Fruit fly (Drosophila melanogaster) whole organism, embryonic: ENCODE data around the gene Sytbeta.

ENCODE experiments used
- Adf1 ChIP-seq: fragments of 200-800 bp; sonication (Bioruptor generic); IDR thresholded peaks from 2 replicates; pipeline ENCODE4 v1.3.6; 2022; ENCODE audit warnings: missing biosample characterization, missing genetic modification characterization
- Asciz ChIP-seq: fragments of 200-800 bp; sonication (Bioruptor generic); optimal IDR thresholded peaks from 2 replicates; lab custom pipeline; 2017; ENCODE audit warnings: missing biosample characterization, mild to moderate bottlenecking, missing genetic modification characterization, missing genetic modification reagents
- CG10366 ChIP-seq: fragments of 200-800 bp; sonication (Bioruptor generic); IDR thresholded peaks from 2 replicates; pipeline ENCODE4 v1.3.6; 2022; ENCODE audit warnings: missing biosample characterization, missing genetic modification characterization
- CG11247 ChIP-seq: fragments of 200-800 bp; sonication (Bioruptor generic); IDR thresholded peaks from 2 replicates; pipeline ENCODE4 v1.3.6; 2022; ENCODE audit warnings: missing biosample characterization, missing genetic modification characterization
- CG13123 ChIP-seq: fragments of 200-800 bp; sonication (Bioruptor generic); optimal IDR thresholded peaks from 2 replicates; lab custom pipeline; 2016; ENCODE audit warnings: missing biosample characterization, missing genetic modification characterization
- CG14050 ChIP-seq: fragments of 200-800 bp; sonication (Bioruptor generic); IDR thresholded peaks from 3 replicates; pipeline ENCODE4 v1.3.6; 2022; ENCODE audit warnings: missing biosample characterization, missing genetic modification characterization
- CG15269 ChIP-seq: fragments of 200-800 bp; sonication (Bioruptor generic); optimal IDR thresholded peaks from 2 replicates; lab custom pipeline; 2018; ENCODE audit warnings: missing biosample characterization, mild to moderate bottlenecking, missing genetic modification characterization, moderate library complexity
- CG1529 ChIP-seq: fragments of 200-800 bp; sonication (Bioruptor generic); optimal IDR thresholded peaks from 3 replicates; lab custom pipeline; 2018; ENCODE audit warnings: missing biosample characterization, missing genetic modification characterization
- CG1647 ChIP-seq: fragments of 200-800 bp; sonication (Bioruptor generic); optimal IDR thresholded peaks from 3 replicates; lab custom pipeline; 2016; ENCODE audit warnings: missing biosample characterization, missing genetic modification characterization
- CG16815 ChIP-seq: fragments of 200-800 bp; sonication (Bioruptor generic); optimal IDR thresholded peaks from 3 replicates; lab custom pipeline; 2017; ENCODE audit warnings: missing biosample characterization, mild to moderate bottlenecking, missing genetic modification characterization
- CG16863 ChIP-seq: fragments of 200-800 bp; sonication (Bioruptor generic); optimal IDR thresholded peaks from 3 replicates; lab custom pipeline; 2016; ENCODE audit warnings: missing biosample characterization, missing genetic modification characterization
- CG17829 ChIP-seq: fragments of 200-800 bp; optimal IDR thresholded peaks from 2 replicates; lab custom pipeline; 2019; ENCODE audit warnings: missing biosample characterization, mild to moderate bottlenecking, missing genetic modification characterization, moderate library complexity
- CG17912 ChIP-seq: fragments of 200-800 bp; sonication (Bioruptor generic); optimal IDR thresholded peaks from 2 replicates; lab custom pipeline; 2018; ENCODE audit warnings: missing biosample characterization, mild to moderate bottlenecking, missing genetic modification characterization
- CG2875 ChIP-seq: fragments of 200-800 bp; sonication (Bioruptor generic); optimal IDR thresholded peaks from 2 replicates; lab custom pipeline; 2017; ENCODE audit warnings: missing biosample characterization, mild to moderate bottlenecking, missing genetic modification characterization, missing genetic modification reagents
- CG30403 ChIP-seq: fragments of 200-800 bp; sonication (Bioruptor generic); optimal IDR thresholded peaks from 3 replicates; lab custom pipeline; 2016; ENCODE audit warnings: missing biosample characterization, missing genetic modification characterization
- CG31365 ChIP-seq: fragments of 200-800 bp; sonication (Bioruptor generic); optimal IDR thresholded peaks from 2 replicates; lab custom pipeline; 2018; ENCODE audit warnings: missing biosample characterization, mild to moderate bottlenecking, missing genetic modification characterization
- CG34376 ChIP-seq: fragments of 200-800 bp; sonication (Bioruptor generic); optimal IDR thresholded peaks from 2 replicates; lab custom pipeline; 2018; ENCODE audit warnings: missing biosample characterization, mild to moderate bottlenecking, missing genetic modification characterization
- CG34422 ChIP-seq: fragments of 200-800 bp; sonication (Bioruptor generic); IDR thresholded peaks from 3 replicates; pipeline ENCODE4 v1.3.6; 2022; ENCODE audit warnings: missing biosample characterization, missing genetic modification characterization
- CG4328 ChIP-seq: fragments of 200-800 bp; sonication (Bioruptor generic); optimal IDR thresholded peaks from 3 replicates; lab custom pipeline; 2017; ENCODE audit warnings: missing biosample characterization, missing genetic modification reagents, missing genetic modification characterization
- CG4360 ChIP-seq: fragments of 200-800 bp; sonication (Bioruptor generic); IDR thresholded peaks from 2 replicates; pipeline ENCODE4 v1.3.6; 2022; ENCODE audit warnings: missing biosample characterization, missing genetic modification characterization
- CG43689 ChIP-seq: fragments of 200-800 bp; sonication (Bioruptor generic); IDR thresholded peaks from 2 replicates; pipeline ENCODE4 v1.3.6; 2022; ENCODE audit warnings: missing biosample characterization, missing genetic modification characterization
- CG4730 ChIP-seq: fragments of 200-800 bp; sonication (Bioruptor generic); IDR thresholded peaks from 2 replicates; pipeline ENCODE4 v1.3.6; 2022; ENCODE audit warnings: missing biosample characterization, missing genetic modification characterization
- CG7372 ChIP-seq: fragments of 200-800 bp; sonication (Bioruptor generic); IDR thresholded peaks from 2 replicates; pipeline ENCODE4 v1.3.6; 2022; ENCODE audit warnings: missing biosample characterization, missing genetic modification characterization
- CG8944 ChIP-seq: fragments of 200-800 bp; sonication (Bioruptor generic); optimal IDR thresholded peaks from 3 replicates; lab custom pipeline; 2016; ENCODE audit warnings: missing biosample characterization, missing genetic modification characterization
- CTCF ChIP-seq: fragments of 200-800 bp; sonication (Bioruptor generic); optimal IDR thresholded peaks from 2 replicates; lab custom pipeline; 2017; ENCODE audit warnings: missing biosample characterization, mild to moderate bottlenecking, missing genetic modification characterization, moderate library complexity
- Chrac-16 ChIP-seq: fragments of 200-800 bp; sonication (Bioruptor generic); optimal IDR thresholded peaks from 3 replicates; lab custom pipeline; 2016; ENCODE audit warnings: missing biosample characterization, missing genetic modification characterization
- Dfd ChIP-seq, 2 experiments: fragments of >200 bp; optimal IDR thresholded peaks; 2 replicates each; lab custom pipeline; 2017; ENCODE audit warnings: missing biosample characterization in 2 of 2, missing genetic modification characterization in 2 of 2
- Doc3 ChIP-seq: fragments of 200-800 bp; sonication (Bioruptor generic); IDR thresholded peaks from 3 replicates; pipeline ENCODE4 v1.3.6; 2022; ENCODE audit warnings: missing biosample characterization, missing genetic modification characterization; ENCODE audit not compliant: partially characterized antibody
- ERR ChIP-seq: fragments of 200-800 bp; sonication (Bioruptor generic); optimal IDR thresholded peaks from 2 replicates; lab custom pipeline; 2016; ENCODE audit warnings: missing biosample characterization, missing genetic modification characterization
- Ets97D ChIP-seq: fragments of 200-800 bp; sonication (Bioruptor generic); optimal IDR thresholded peaks from 3 replicates; lab custom pipeline; 2016; ENCODE audit warnings: missing biosample characterization, missing genetic modification characterization
- GATAe ChIP-seq: fragments of 200-800 bp; sonication (Bioruptor generic); conservative IDR thresholded peaks from 2 replicates; pipeline ENCODE4 v1.3.6; 2022; ENCODE audit warnings: missing biosample characterization, missing genetic modification characterization
- HmgD ChIP-seq: fragments of 200-800 bp; sonication (Bioruptor generic); optimal IDR thresholded peaks from 3 replicates; lab custom pipeline; 2016; ENCODE audit warnings: missing biosample characterization, missing genetic modification characterization
- Hmx ChIP-seq: fragments of 200-800 bp; sonication (Bioruptor generic); optimal IDR thresholded peaks from 2 replicates; lab custom pipeline; 2016; ENCODE audit warnings: missing biosample characterization, missing genetic modification characterization
- Hsf ChIP-seq: fragments of 200-800 bp; sonication (Bioruptor generic); optimal IDR thresholded peaks from 3 replicates; lab custom pipeline; 2016; ENCODE audit warnings: missing biosample characterization, missing genetic modification characterization
- Jarid2 ChIP-seq: fragments of 200-800 bp; sonication (Bioruptor generic); optimal IDR thresholded peaks from 3 replicates; lab custom pipeline; 2017; ENCODE audit warnings: mild to moderate bottlenecking, missing biosample characterization, missing genetic modification reagents, missing genetic modification characterization
- NfI ChIP-seq: fragments of 200-800 bp; sonication (Bioruptor generic); optimal IDR thresholded peaks from 3 replicates; lab custom pipeline; 2018; ENCODE audit warnings: missing biosample characterization, mild to moderate bottlenecking, missing genetic modification characterization, moderate library complexity
- al ChIP-seq: fragments of 200-800 bp; sonication (Bioruptor generic); IDR thresholded peaks from 2 replicates; pipeline ENCODE4 v1.3.6; 2022; ENCODE audit warnings: missing biosample characterization, missing genetic modification characterization
- fd3F ChIP-seq: fragments of 200-800 bp; sonication (Bioruptor generic); optimal IDR thresholded peaks from 2 replicates; lab custom pipeline; 2018; ENCODE audit warnings: missing biosample characterization, mild to moderate bottlenecking, missing genetic modification characterization, moderate library complexity
- gfzf ChIP-seq: fragments of 200-800 bp; sonication (Bioruptor generic); optimal IDR thresholded peaks from 2 replicates; lab custom pipeline; 2016; ENCODE audit warnings: missing biosample characterization, mild to moderate bottlenecking, missing genetic modification characterization, moderate library complexity
- ham ChIP-seq: fragments of 200-800 bp; sonication (Bioruptor generic); IDR thresholded peaks from 2 replicates; pipeline ENCODE4 v1.3.6; 2022; ENCODE audit warnings: missing biosample characterization, missing genetic modification characterization
- kah ChIP-seq: fragments of 200-800 bp; sonication (Bioruptor generic); optimal IDR thresholded peaks from 2 replicates; lab custom pipeline; 2018; ENCODE audit warnings: missing biosample characterization, mild to moderate bottlenecking, missing genetic modification characterization
- ken ChIP-seq: fragments of 200-800 bp; sonication (Bioruptor generic); IDR thresholded peaks from 3 replicates; pipeline ENCODE4 v1.3.6; 2022; ENCODE audit warnings: missing biosample characterization, missing genetic modification characterization
- nau ChIP-seq: fragments of 200-800 bp; sonication (Bioruptor generic); optimal IDR thresholded peaks from 3 replicates; lab custom pipeline; 2017; ENCODE audit warnings: missing biosample characterization, mild to moderate bottlenecking, missing genetic modification characterization, missing genetic modification reagents
- pros ChIP-seq: fragments of 200-800 bp; sonication (Bioruptor generic); optimal IDR thresholded peaks from 3 replicates; lab custom pipeline; 2019; ENCODE audit warnings: missing biosample characterization, mild to moderate bottlenecking, missing genetic modification characterization, moderate library complexity
- row ChIP-seq: fragments of 200-800 bp; sonication (Bioruptor generic); IDR thresholded peaks from 3 replicates; pipeline ENCODE4 v1.3.6; 2022; ENCODE audit warnings: missing biosample characterization, missing genetic modification characterization
- salm ChIP-seq: fragments of 200-800 bp; sonication (Bioruptor generic); optimal IDR thresholded peaks from 2 replicates; lab custom pipeline; 2018; ENCODE audit warnings: missing biosample characterization, mild to moderate bottlenecking, missing genetic modification characterization
- sim ChIP-seq: fragments of 200-800 bp; sonication (Bioruptor generic); IDR thresholded peaks from 2 replicates; pipeline ENCODE4 v1.3.6; 2022; ENCODE audit warnings: missing biosample characterization, missing genetic modification characterization
- slp2 ChIP-seq: fragments of 200-800 bp; sonication (Bioruptor generic); optimal IDR thresholded peaks from 2 replicates; lab custom pipeline; 2016; ENCODE audit warnings: missing biosample characterization, missing genetic modification characterization
- ttk ChIP-seq: fragments of 200-800 bp; sonication (Bioruptor generic); IDR thresholded peaks from 2 replicates; pipeline ENCODE4 v2.1.2; 2022; ENCODE audit warnings: missing biosample characterization, missing genetic modification characterization
- tup ChIP-seq: fragments of 200-800 bp; sonication (Bioruptor generic); optimal IDR thresholded peaks from 2 replicates; lab custom pipeline; 2016; ENCODE audit warnings: missing biosample characterization, mild to moderate bottlenecking, missing genetic modification characterization, moderate library complexity

Sytbeta gene

DNA sequence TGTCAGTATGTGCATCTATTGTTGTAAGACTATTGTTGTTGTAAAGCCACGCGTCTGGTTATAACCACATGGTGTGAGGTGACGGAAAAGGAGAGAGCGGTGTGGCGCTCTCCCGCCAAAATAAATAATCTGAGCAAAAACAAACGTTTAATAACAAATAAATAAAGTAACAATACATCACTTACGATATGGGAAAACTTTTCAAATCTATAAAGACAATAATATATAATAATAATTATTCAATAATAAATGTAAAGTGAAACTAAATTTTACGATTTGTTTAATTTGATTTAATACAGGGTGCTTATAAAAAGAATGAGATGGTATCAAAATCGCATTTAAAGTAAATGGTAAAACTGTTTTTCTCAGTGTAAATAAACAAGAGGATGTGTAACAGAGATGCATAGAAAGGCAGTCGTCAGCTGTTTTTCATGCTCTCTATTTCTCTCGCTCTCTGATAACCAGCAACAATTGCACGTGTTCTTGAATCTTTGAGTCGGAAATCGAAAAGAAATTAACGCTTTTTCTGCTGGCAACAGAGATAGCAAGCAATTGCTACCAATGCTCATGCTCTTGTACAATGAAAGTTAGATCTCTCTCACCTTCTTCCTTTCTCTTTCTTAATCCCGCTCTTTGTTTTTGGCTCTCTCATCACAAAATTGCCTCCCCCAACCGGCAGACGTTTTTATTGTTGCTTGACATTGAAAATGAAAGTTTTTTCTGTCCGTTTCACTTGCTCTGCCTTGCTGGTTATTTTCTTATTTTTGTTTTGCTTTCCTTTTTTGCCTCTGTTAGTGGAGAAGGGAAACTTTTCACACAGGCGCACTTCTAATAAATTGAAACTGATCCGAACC, 34.1 kb upstream of the Sytbeta start (continued):
- TF ChIP-seq tup (GFP tag; lab: Kevin White, UChicago) (no peak), HmgD (no peak), CG2875 (peak; percentile 87), slp2 (GFP tag; lab: Kevin White, UChicago) (no peak), CG34422 (GFP tag; lab: Robert Waterston, UW) (peak; percentile 86), pros (GFP tag; lab: Kevin White, UChicago) (peak; percentile 62), al (GFP tag; lab: Robert Waterston, UW) (peak; percentile 69), Adf1 (GFP tag; lab: Robert Waterston, UW) (no peak), CG43689 (GFP tag; lab: Robert Waterston, UW) (peak; percentile 27; the same call in 1 of the 2 replicates), CTCF (GFP tag; lab: Kevin White, UChicago) (peak; percentile 32), Doc3 (GFP tag; lab: Robert Waterston, UW) (no peak), kah (GFP tag; lab: Kevin White, UChicago) (peak; percentile 62), ERR (GFP tag; lab: Kevin White, UChicago) (no peak), CG14050 (GFP tag; lab: Robert Waterston, UW) (peak; percentile 61; the same call in 2 of the 3 replicates), Chrac-16 (peak; percentile 47), CG11247 (GFP tag; lab: Robert Waterston, UW) (peak; percentile 75), CG1647 (no peak), Jarid2 (peak; percentile 43), Asciz (GFP tag; lab: Kevin White, UChicago) (peak; percentile 84), CG7372 (GFP tag; lab: Robert Waterston, UW) (peak; percentile 67; the same call in 1 of the 2 replicates), CG17829 (peak; percentile 97), salm (tag; lab: Kevin White, UChicago) (peak; percentile 88), CG30403 (GFP tag; lab: Kevin White, UChicago) (peak; percentile 85), NfI (GFP tag; lab: Kevin White, UChicago) (peak; percentile 51), nau (GFP tag; lab: Kevin White, UChicago) (peak; percentile 80), Dfd (GFP tag; optimal IDR thresholded peaks at IDR 0.05; lab: Kevin White, UChicago) (no peak), fd3F (peak; percentile 54), CG10366 (GFP tag; lab: Robert Waterston, UW) (peak; percentile 64), CG1529 (peak; percentile 64), GATAe (GFP tag; lab: Robert Waterston, UW) (peak; percentile 43; the same call in 1 of the 2 replicates), CG4328 (GFP tag; lab: Kevin White, UChicago) (peak; percentile 82), row (GFP tag; lab: Robert Waterston, UW) (peak; percentile 74), Hsf (GFP tag; lab: Kevin White, UChicago) (peak; percentile 45), ham (GFP tag; lab: Robert Waterston, UW) (no peak), ken (GFP tag; lab: Robert Waterston, UW) (no peak; the same call in 2 of the 3 replicates), CG8944 (GFP tag; lab: Kevin White, UChicago) (no peak), CG4730 (peak; percentile 66), CG31365 (tag; lab: Kevin White, UChicago) (peak; percentile 45), CG34376 (GFP tag; lab: Kevin White, UChicago) (peak; percentile 69), ttk (GFP tag; lab: Robert Waterston, UW) (peak; percentile 84), CG15269 (peak; percentile 82), Ets97D (GFP tag; lab: Kevin White, UChicago) (no peak), Hmx (no peak), gfzf (GFP tag; lab: Kevin White, UChicago) (no peak), CG16815 (GFP tag; lab: Kevin White, UChicago) (peak; percentile 47), CG17912 (GFP tag; lab: Kevin White, UChicago) (peak; percentile 2), CG4360 (GFP tag; lab: Robert Waterston, UW) (peak; percentile 83), CG16863 (GFP tag; lab: Kevin White, UChicago) (no peak), CG13123 (peak; percentile 4), sim (peak; percentile 89)
